Worm (Caenorhabditis elegans) whole organism, L1 larva: ENCODE measurements around the gene F46C8.8.

Experiments used
- C16A3.4 ChIP-seq: fragments of 150-350 bp; optimal IDR thresholded peaks from 2 replicates; lab custom pipeline; 2014; ENCODE audit warnings: missing biosample characterization, missing genetic modification characterization
- C34B4.2 ChIP-seq: sonication (generic microtip); optimal IDR thresholded peaks from 2 replicates; lab custom pipeline; 2017; ENCODE audit warnings: mild to moderate bottlenecking, missing genetic modification characterization, missing compliant biosample characterization
- Y116A8C.19 ChIP-seq: sonication (generic microtip); optimal IDR thresholded peaks from 2 replicates; lab custom pipeline; 2016; ENCODE audit warnings: missing compliant biosample characterization, missing genetic modification characterization, borderline replicate concordance
- aha-1 ChIP-seq: fragments of 150-350 bp; optimal IDR thresholded peaks from 2 replicates; lab custom pipeline; 2014; ENCODE audit warnings: missing biosample characterization, missing genetic modification characterization
- ama-1 ChIP-seq: fragments of 150-350 bp; optimal IDR thresholded peaks from 2 replicates; lab custom pipeline; 2014
- blmp-1 ChIP-seq: fragments of 150-350 bp; optimal IDR thresholded peaks from 2 replicates; lab custom pipeline; 2014; ENCODE audit warnings: missing biosample characterization, missing genetic modification characterization
- ceh-90 ChIP-seq: sonication (generic microtip); optimal IDR thresholded peaks from 2 replicates; lab custom pipeline; 2016; ENCODE audit warnings: missing genetic modification characterization, missing compliant biosample characterization
- ces-1 ChIP-seq: fragments of 150-350 bp; optimal IDR thresholded peaks from 2 replicates; lab custom pipeline; 2014; ENCODE audit warnings: missing biosample characterization, missing genetic modification reagents, missing genetic modification characterization
- efl-3 ChIP-seq: fragments of 200-800 bp; sonication (Bioruptor generic); optimal IDR thresholded peaks from 2 replicates; lab custom pipeline; 2018; ENCODE audit warnings: mild to moderate bottlenecking, missing genetic modification characterization, missing compliant biosample characterization
- elt-2 ChIP-seq: sonication (generic microtip); optimal IDR thresholded peaks from 2 replicates; lab custom pipeline; 2016; ENCODE audit warnings: missing genetic modification characterization, mild to moderate bottlenecking, inconsistent platforms, missing compliant biosample characterization, missing genetic modification reagents
- elt-3 ChIP-seq, 6 experiments: fragments of 150-350 bp in 1 of 6; sonication (generic microtip); optimal IDR thresholded peaks; 2 replicates each; lab custom pipeline; 2017 to 2018; ENCODE audit warnings: missing biosample characterization in 6 of 6, missing genetic modification characterization in 6 of 6, inconsistent platforms in 1 of 6
- ets-5 ChIP-seq: fragments of 200-800 bp; sonication (Bioruptor generic); IDR thresholded peaks from 2 replicates; pipeline ENCODE4 v1.3.6; 2022; ENCODE audit warnings: missing genetic modification characterization, missing compliant biosample characterization
- fkh-4 ChIP-seq: sonication (generic microtip); optimal IDR thresholded peaks from 2 replicates; lab custom pipeline; 2016; ENCODE audit warnings: missing compliant biosample characterization, missing genetic modification characterization, borderline replicate concordance
- hlh-17 ChIP-seq: fragments of 200-800 bp; sonication (Bioruptor generic); optimal IDR thresholded peaks from 2 replicates; lab custom pipeline; 2018; ENCODE audit warnings: missing genetic modification characterization, mild to moderate bottlenecking, missing compliant biosample characterization, moderate library complexity, borderline replicate concordance
- isw-1 ChIP-seq: fragments of 200-800 bp; sonication (Bioruptor generic); IDR thresholded peaks from 2 replicates; pipeline ENCODE4 v1.3.6; 2022; ENCODE audit warnings: missing genetic modification characterization, missing compliant biosample characterization
- lin-14 ChIP-seq: fragments of 200-800 bp; sonication (Bioruptor generic); optimal IDR thresholded peaks from 2 replicates; lab custom pipeline; 2018; ENCODE audit warnings: mild to moderate bottlenecking, missing genetic modification characterization, moderate library complexity, missing compliant biosample characterization
- lin-35 ChIP-seq, 2 experiments: fragments of 150-350 bp; optimal IDR thresholded peaks; 2 replicates each; lab custom pipeline; 2014; ENCODE audit warnings: missing biosample characterization in 2 of 2, missing genetic modification characterization in 2 of 2, missing genetic modification reagents in 2 of 2
- lsy-2 ChIP-seq, 2 experiments: fragments of 150-350 bp; optimal IDR thresholded peaks; 2 replicates each; lab custom pipeline; 2014; ENCODE audit warnings: missing biosample characterization in 2 of 2, missing genetic modification characterization in 2 of 2
- mdl-1 ChIP-seq, 2 experiments: fragments of 150-350 bp; optimal IDR thresholded peaks; 2 replicates each; lab custom pipeline; 2014 to 2017; ENCODE audit warnings: missing biosample characterization in 2 of 2, missing genetic modification characterization in 2 of 2, inconsistent platforms in 1 of 2
- mep-1 ChIP-seq: fragments of 150-350 bp; optimal IDR thresholded peaks from 2 replicates; lab custom pipeline; 2014; ENCODE audit warnings: missing biosample characterization, missing genetic modification characterization
- nhr-11 ChIP-seq: fragments of 150-350 bp; optimal IDR thresholded peaks from 2 replicates; lab custom pipeline; 2014; ENCODE audit warnings: missing biosample characterization, missing genetic modification characterization
- nhr-19 ChIP-seq: fragments of 200-800 bp; sonication (Bioruptor generic); conservative IDR thresholded peaks from 2 replicates; pipeline ENCODE4 v1.3.6; 2022; ENCODE audit warnings: missing genetic modification characterization, missing compliant biosample characterization
- nhr-20 ChIP-seq: sonication (generic microtip); optimal IDR thresholded peaks from 2 replicates; lab custom pipeline; 2016; ENCODE audit warnings: mild to moderate bottlenecking, missing genetic modification characterization, missing compliant biosample characterization
- nhr-47 ChIP-seq: sonication (generic microtip); optimal IDR thresholded peaks from 2 replicates; lab custom pipeline; 2016; ENCODE audit warnings: mild to moderate bottlenecking, missing genetic modification characterization, moderate library complexity, missing compliant biosample characterization
- nhr-71 ChIP-seq: sonication (generic microtip); optimal IDR thresholded peaks from 2 replicates; lab custom pipeline; 2016; ENCODE audit warnings: mild to moderate bottlenecking, missing genetic modification characterization, moderate library complexity, missing compliant biosample characterization
- nhr-84 ChIP-seq: sonication (generic microtip); optimal IDR thresholded peaks from 2 replicates; lab custom pipeline; 2017; ENCODE audit warnings: missing biosample characterization, missing genetic modification characterization
- nhr-85 ChIP-seq: sonication (generic microtip); peaks from one replicate; lab custom pipeline; 2016; ENCODE audit warnings: missing genetic modification characterization, inconsistent platforms, missing compliant biosample characterization
- nhr-90 ChIP-seq: sonication (generic microtip); optimal IDR thresholded peaks from 2 replicates; lab custom pipeline; 2016; ENCODE audit warnings: mild to moderate bottlenecking, missing genetic modification characterization, missing compliant biosample characterization; ENCODE audit not compliant: poor library complexity
- pqm-1 ChIP-seq: sonication (generic microtip); optimal IDR thresholded peaks from 3 replicates; lab custom pipeline; 2017; ENCODE audit warnings: missing biosample characterization, missing genetic modification characterization
- rnt-1 ChIP-seq: sonication (generic microtip); optimal IDR thresholded peaks from 2 replicates; lab custom pipeline; 2016; ENCODE audit warnings: mild to moderate bottlenecking, missing genetic modification characterization, moderate library complexity, missing compliant biosample characterization
- skn-1 ChIP-seq: fragments of 150-350 bp; optimal IDR thresholded peaks from 2 replicates; lab custom pipeline; 2014; ENCODE audit warnings: missing biosample characterization, missing genetic modification characterization
- snpc-4 ChIP-seq: fragments of 150-350 bp; optimal IDR thresholded peaks from 2 replicates; lab custom pipeline; 2014; ENCODE audit warnings: missing biosample characterization, missing genetic modification characterization
- snu-23 ChIP-seq: sonication (generic microtip); optimal IDR thresholded peaks from 2 replicates; lab custom pipeline; 2016; ENCODE audit warnings: missing genetic modification characterization, missing compliant biosample characterization
- sptf-1 ChIP-seq: fragments of 150-350 bp; optimal IDR thresholded peaks from 2 replicates; lab custom pipeline; 2014; ENCODE audit warnings: missing biosample characterization, missing genetic modification characterization
- swsn-7 ChIP-seq: sonication (generic microtip); optimal IDR thresholded peaks from 2 replicates; lab custom pipeline; 2016; ENCODE audit warnings: missing genetic modification characterization, missing compliant biosample characterization
- tbx-2 ChIP-seq: sonication (generic microtip); optimal IDR thresholded peaks from 2 replicates; lab custom pipeline; 2016; ENCODE audit warnings: missing genetic modification characterization, missing compliant biosample characterization
- tlp-1 ChIP-seq: fragments of 150-350 bp; optimal IDR thresholded peaks from 2 replicates; lab custom pipeline; 2014; ENCODE audit warnings: missing biosample characterization, missing genetic modification characterization
- unc-130 ChIP-seq: fragments of 150-350 bp; optimal IDR thresholded peaks from 2 replicates; lab custom pipeline; 2017; ENCODE audit warnings: missing biosample characterization, missing genetic modification characterization, inconsistent platforms
- unc-30 ChIP-seq: sonication (generic microtip); optimal IDR thresholded peaks from 2 replicates; lab custom pipeline; 2017; ENCODE audit warnings: missing biosample characterization, missing genetic modification characterization
- unc-62 ChIP-seq: fragments of 150-350 bp; optimal IDR thresholded peaks from 2 replicates; lab custom pipeline; 2014; ENCODE audit warnings: missing biosample characterization, missing genetic modification reagents, missing genetic modification characterization
- unc-86 ChIP-seq: sonication (generic microtip); optimal IDR thresholded peaks from 2 replicates; lab custom pipeline; 2016; ENCODE audit warnings: missing genetic modification characterization, missing compliant biosample characterization
- unc-98 ChIP-seq: fragments of 200-800 bp; sonication (Bioruptor generic); IDR thresholded peaks from 2 replicates; pipeline ENCODE4 v1.3.6; 2022; ENCODE audit warnings: missing genetic modification characterization, missing compliant biosample characterization
- xbp-1 ChIP-seq: sonication (generic microtip); optimal IDR thresholded peaks from 2 replicates; lab custom pipeline; 2016; ENCODE audit warnings: missing genetic modification characterization, missing compliant biosample characterization
- zag-1 ChIP-seq: fragments of 150-350 bp; optimal IDR thresholded peaks from 2 replicates; lab custom pipeline; 2014; ENCODE audit warnings: missing biosample characterization, missing genetic modification characterization
- ztf-11 ChIP-seq, 2 experiments: sonication (generic microtip); optimal IDR thresholded peaks; 2 replicates each; lab custom pipeline; 2016 to 2017; ENCODE audit warnings: missing genetic modification characterization in 2 of 2, missing biosample characterization in 1 of 2, missing compliant biosample characterization in 1 of 2
- ztf-4 ChIP-seq: fragments of 150-350 bp; optimal IDR thresholded peaks from 2 replicates; lab custom pipeline; 2014; ENCODE audit warnings: missing biosample characterization, missing genetic modification characterization

F46C8.8 gene

ce11 chrX:7590756-7591155 lies 36.5 kb upstream of the F46C8.8 start (continued):
- no peak for TF ChIP-seq nhr-11

- TF ChIP-seq blmp-1, result peak; percentile 69
- no peak for TF ChIP-seq isw-1 (GFP tag; lab: Robert Waterston, UW)
- no peak for TF ChIP-seq C16A3.4 (tag; lab: Kevin White, UChicago)
- TF ChIP-seq elt-3 (tag; optimal IDR thresholded peaks at IDR 0.05; lab: Kevin White, UChicago), result peak in 1 of 6 experiments; percentile 22
- no peak for TF ChIP-seq elt-2 (tag; lab: Kevin White, UChicago)
These were observed 33.6 kb upstream of the F46C8.8 start for ce11 chrX:7587741-7588235.

ce11 chrX:7586588-7586987 lies 32.4 kb upstream of the F46C8.8 start:
- TF ChIP-seq xbp-1 (tag; lab: Kevin White, UChicago) (no peak), lin-35 (GFP tag; optimal IDR thresholded peaks at IDR 0.05; lab: Kevin White, UChicago) (no peak), unc-98 (no peak), ces-1 (GFP tag; lab: Kevin White, UChicago) (no peak), snpc-4 (tag; lab: Kevin White, UChicago) (no peak), ztf-4 (no peak), skn-1 (tag; lab: Kevin White, UChicago) (peak; percentile 2), blmp-1 (peak; percentile 68), aha-1 (tag; lab: Kevin White, UChicago) (no peak), pqm-1 (tag; lab: Kevin White, UChicago) (no peak), tlp-1 (tag; lab: Kevin White, UChicago) (no peak), tbx-2 (tag; lab: Kevin White, UChicago) (no peak), swsn-7 (tag; lab: Kevin White, UChicago) (no peak), nhr-19 (no peak), sptf-1 (tag; lab: Kevin White, UChicago) (no peak), snu-23 (GFP tag; lab: Kevin White, UChicago) (peak; percentile 23), mdl-1 (tag; optimal IDR thresholded peaks at IDR 0.05; lab: Kevin White, UChicago) (no peak), Y116A8C.19 (tag; lab: Kevin White, UChicago) (no peak), nhr-47 (tag; lab: Kevin White, UChicago) (peak; percentile 6), unc-62 (no peak), nhr-11 (no peak), hlh-17 (no peak), ztf-11 (tag; optimal IDR thresholded peaks at IDR 0.05; lab: Kevin White, UChicago) (no peak), efl-3 (GFP tag; lab: Kevin White, UChicago) (no peak), unc-130 (tag; lab: Kevin White, UChicago) (no peak), fkh-4 (tag; lab: Kevin White, UChicago) (no peak), nhr-84 (tag; lab: Kevin White, UChicago) (no peak), nhr-85 (tag; lab: Kevin White, UChicago) (peak; percentile 88), rnt-1 (tag; lab: Kevin White, UChicago) (no peak), mep-1 (tag; lab: Kevin White, UChicago) (peak; percentile 39), unc-86 (no peak), nhr-71 (tag; lab: Kevin White, UChicago) (peak; percentile 56), lin-14 (GFP tag; lab: Kevin White, UChicago) (peak; percentile 65), nhr-20 (tag; lab: Kevin White, UChicago) (peak; percentile 54), unc-30 (tag; lab: Kevin White, UChicago) (no peak), ets-5 (GFP tag; lab: Robert Waterston, UW) (no peak), lsy-2 (tag; optimal IDR thresholded peaks at IDR 0.05; lab: Kevin White, UChicago) (no peak), nhr-90 (tag; lab: Kevin White, UChicago) (peak; percentile 6), elt-3 (tag; optimal IDR thresholded peaks at IDR 0.05; lab: Kevin White, UChicago) (peak in 1 of 6 experiments; percentile 12), zag-1 (no peak), C34B4.2 (tag; lab: Kevin White, UChicago) (no peak), ceh-90 (tag; lab: Kevin White, UChicago) (no peak), ama-1 (lab: Kevin White, UChicago) (no peak)
